Fruit fly (Drosophila melanogaster): ENCODE results near the gene kipf.

dm6 chr3R:7891031-7891430, 22.6 kb upstream of the kipf start, which contains the start of gene wtrw:
- TF ChIP-seq ss (GFP tag; optimal IDR thresholded peaks at IDR 0.05) (no peak), Hr39 (GFP tag; optimal IDR thresholded peaks at IDR 0.05) (no peak), CG7368 (GFP tag; optimal IDR thresholded peaks at IDR 0.05) (no peak), Sox102F (GFP tag; optimal IDR thresholded peaks at IDR 0.05) (no peak), Sox14 (GFP tag; optimal IDR thresholded peaks at IDR 0.05) (no peak), CG10631 (GFP tag; optimal IDR thresholded peaks at IDR 0.05) (no peak), Blimp-1 (GFP tag; optimal IDR thresholded peaks at IDR 0.05) (no peak), acj6 (GFP tag; optimal IDR thresholded peaks at IDR 0.05) (no peak), CG6854 (GFP tag; optimal IDR thresholded peaks at IDR 0.05) (no peak)

Data from whole organism, prepupa.